Worm (Caenorhabditis elegans): ENCODE measurements around the gene fbxa-5.

- TF ChIP-seq F13H6.1 (tag; optimal IDR thresholded peaks at IDR 0.05) (no peak), nhr-23 (tag; optimal IDR thresholded peaks at IDR 0.05) (no peak), lsy-2 (tag; optimal IDR thresholded peaks at IDR 0.05) (no peak), ZK546.5 (tag; optimal IDR thresholded peaks at IDR 0.05) (no peak), unc-39 (tag; optimal IDR thresholded peaks at IDR 0.05) (no peak), ama-1 (optimal IDR thresholded peaks at IDR 0.05) (no peak), snpc-4 (tag; optimal IDR thresholded peaks at IDR 0.05) (no peak), lin-39 (tag; optimal IDR thresholded peaks at IDR 0.05) (no peak), ztf-11 (tag; optimal IDR thresholded peaks at IDR 0.05) (no peak), unc-62 (GFP tag; optimal IDR thresholded peaks at IDR 0.05) (no peak), nhr-11 (tag; optimal IDR thresholded peaks at IDR 0.05) (no peak)
Measured at ce11 chrIII:1355320-1355719, 15.2 kb upstream of the fbxa-5 start, which contains the start of gene Y82E9BL.1.

Data from whole organism, L2 larva.